Fruit fly (Drosophila melanogaster) whole organism, prepupa: ENCODE measurements around the gene CG10428.
A peak's percentile ranks its signal among the peaks of the same experiment; 100 is the strongest.

ENCODE experiments used
- CG10631 ChIP-seq: fragments of 200-800 bp; sonication (Bioruptor generic); optimal IDR thresholded peaks from 2 replicates; lab custom pipeline; 2016; ENCODE audit warnings: missing biosample characterization, missing genetic modification characterization
- CG11294 ChIP-seq: fragments of 200-800 bp; sonication (Bioruptor generic); IDR thresholded peaks from 2 replicates; pipeline ENCODE4 v1.3.6; 2022; ENCODE audit warnings: missing biosample characterization, missing genetic modification characterization
- CG11762 ChIP-seq: fragments of 200-800 bp; sonication (Bioruptor generic); optimal IDR thresholded peaks from 3 replicates; lab custom pipeline; 2016; ENCODE audit warnings: missing biosample characterization, missing genetic modification characterization; ENCODE audit not compliant: insufficient read depth
- CG11902 ChIP-seq: fragments of 200-800 bp; sonication (Bioruptor generic); optimal IDR thresholded peaks from 3 replicates; lab custom pipeline; 2016; ENCODE audit warnings: missing biosample characterization, missing genetic modification characterization
- CG15336 ChIP-seq: fragments of 200-800 bp; sonication (Bioruptor generic); IDR thresholded peaks from 2 replicates; pipeline ENCODE4 v1.3.6; 2022; ENCODE audit warnings: missing biosample characterization, missing genetic modification characterization
- CG1621 ChIP-seq: fragments of 200-800 bp; sonication (Bioruptor generic); optimal IDR thresholded peaks from 3 replicates; lab custom pipeline; 2018; ENCODE audit warnings: missing biosample characterization, mild to moderate bottlenecking, missing genetic modification characterization
- CG16779 ChIP-seq: fragments of 200-800 bp; sonication (Bioruptor generic); optimal IDR thresholded peaks from 3 replicates; lab custom pipeline; 2017; ENCODE audit warnings: missing biosample characterization, mild to moderate bottlenecking, missing genetic modification characterization
- CG31627 ChIP-seq: fragments of 200-800 bp; sonication (Bioruptor generic); optimal IDR thresholded peaks from 3 replicates; lab custom pipeline; 2016; ENCODE audit warnings: missing biosample characterization, missing genetic modification characterization
- CG3919 ChIP-seq: fragments of 200-800 bp; sonication (Bioruptor generic); optimal IDR thresholded peaks from 3 replicates; lab custom pipeline; 2016; ENCODE audit warnings: missing biosample characterization, missing genetic modification characterization
- CG6163 ChIP-seq: fragments of 200-800 bp; sonication (Bioruptor generic); IDR thresholded peaks from 3 replicates; pipeline ENCODE4 v1.3.6; 2022; ENCODE audit warnings: missing biosample characterization, missing genetic modification characterization
- CG6276 ChIP-seq: fragments of 200-800 bp; sonication (Bioruptor generic); optimal IDR thresholded peaks from 2 replicates; lab custom pipeline; 2017; ENCODE audit warnings: missing biosample characterization, mild to moderate bottlenecking, missing genetic modification characterization
- CG6792 ChIP-seq: fragments of 200-800 bp; sonication (Bioruptor generic); optimal IDR thresholded peaks from 3 replicates; lab custom pipeline; 2016; ENCODE audit warnings: missing biosample characterization, missing genetic modification characterization
- CG8119 ChIP-seq: fragments of 200-800 bp; sonication (Bioruptor generic); IDR thresholded peaks from 3 replicates; pipeline ENCODE4 v1.3.6; 2022; ENCODE audit warnings: missing biosample characterization, missing genetic modification characterization
- CG8632 ChIP-seq: fragments of 200-800 bp; sonication (Bioruptor generic); optimal IDR thresholded peaks from 3 replicates; lab custom pipeline; 2016; ENCODE audit warnings: missing biosample characterization, missing genetic modification characterization
- CG9139 ChIP-seq: fragments of 200-800 bp; sonication (Bioruptor generic); optimal IDR thresholded peaks from 3 replicates; lab custom pipeline; 2017; ENCODE audit warnings: missing biosample characterization, mild to moderate bottlenecking, missing genetic modification characterization
- Eip78C ChIP-seq: fragments of 200-800 bp; sonication (Bioruptor generic); peaks from one replicate; lab custom pipeline; 2016; ENCODE audit warnings: missing biosample characterization, missing genetic modification characterization
- Eip93F ChIP-seq: fragments of 200-800 bp; sonication (Bioruptor generic); optimal IDR thresholded peaks from 2 replicates; lab custom pipeline; 2016; ENCODE audit warnings: missing biosample characterization, mild to moderate bottlenecking, missing genetic modification characterization
- Ets21C ChIP-seq: fragments of 200-800 bp; sonication (Bioruptor generic); optimal IDR thresholded peaks from 3 replicates; lab custom pipeline; 2016; ENCODE audit warnings: missing biosample characterization, missing genetic modification characterization
- Gug ChIP-seq: fragments of 200-800 bp; sonication (Bioruptor generic); IDR thresholded peaks from 2 replicates; pipeline ENCODE4 v1.3.6; 2022; ENCODE audit warnings: missing biosample characterization, missing genetic modification characterization
- Hr38 ChIP-seq: sonication (Bioruptor generic); optimal IDR thresholded peaks from 2 replicates; lab custom pipeline; 2016; ENCODE audit warnings: missing biosample characterization, missing genetic modification characterization
- Hr4 ChIP-seq: fragments of 200-800 bp; sonication (Bioruptor generic); optimal IDR thresholded peaks from 3 replicates; lab custom pipeline; 2016; ENCODE audit warnings: missing biosample characterization, missing genetic modification characterization
- Lpt ChIP-seq: fragments of 200-800 bp; sonication (Bioruptor generic); optimal IDR thresholded peaks from 3 replicates; lab custom pipeline; 2016; ENCODE audit warnings: missing biosample characterization, missing genetic modification characterization
- Smox ChIP-seq: fragments of 200-800 bp; sonication (Bioruptor generic); optimal IDR thresholded peaks from 3 replicates; lab custom pipeline; 2016; ENCODE audit warnings: missing biosample characterization, missing genetic modification characterization
- Sox14 ChIP-seq: fragments of 200-800 bp; sonication (Bioruptor generic); optimal IDR thresholded peaks from 3 replicates; lab custom pipeline; 2016; ENCODE audit warnings: missing biosample characterization, missing genetic modification characterization
- dac ChIP-seq: fragments of 200-800 bp; sonication (Bioruptor generic); optimal IDR thresholded peaks from 2 replicates; lab custom pipeline; 2017; ENCODE audit warnings: missing biosample characterization, mild to moderate bottlenecking, missing genetic modification characterization
- dsx ChIP-seq: fragments of 200-800 bp; optimal IDR thresholded peaks from 3 replicates; lab custom pipeline; 2019; ENCODE audit warnings: missing biosample characterization, mild to moderate bottlenecking, missing genetic modification characterization, moderate library complexity; ENCODE audit not compliant: poor library complexity, severe bottlenecking
- eg ChIP-seq: fragments of 200-800 bp; sonication (Bioruptor generic); IDR thresholded peaks from 3 replicates; pipeline ENCODE4 v1.3.6; 2022; ENCODE audit warnings: missing biosample characterization, missing genetic modification characterization
- esn ChIP-seq: fragments of 200-800 bp; sonication (Bioruptor generic); optimal IDR thresholded peaks from 2 replicates; lab custom pipeline; 2016; ENCODE audit warnings: missing biosample characterization, mild to moderate bottlenecking, missing genetic modification characterization, moderate library complexity
- fd85E ChIP-seq: fragments of 200-800 bp; sonication (Bioruptor generic); optimal IDR thresholded peaks from 3 replicates; lab custom pipeline; 2016; ENCODE audit warnings: missing biosample characterization, missing genetic modification characterization
- fkh ChIP-seq: fragments of 200-800 bp; sonication (Bioruptor generic); optimal IDR thresholded peaks from 3 replicates; lab custom pipeline; 2017; ENCODE audit warnings: missing biosample characterization, mild to moderate bottlenecking, missing genetic modification characterization, moderate library complexity
- net ChIP-seq: fragments of 200-800 bp; sonication (Bioruptor generic); optimal IDR thresholded peaks from 3 replicates; lab custom pipeline; 2016; ENCODE audit warnings: missing biosample characterization, missing genetic modification characterization
- ss ChIP-seq, 2 experiments: fragments of 200-800 bp; sonication (Bioruptor generic); optimal IDR thresholded peaks; 2 replicates in 1 of 2; 3 replicates in 1 of 2; lab custom pipeline; 2017 to 2018; ENCODE audit warnings: mild to moderate bottlenecking in 2 of 2, missing biosample characterization in 2 of 2, missing genetic modification characterization in 2 of 2, moderate library complexity in 1 of 2
- topi ChIP-seq: fragments of 200-800 bp; sonication (Bioruptor generic); optimal IDR thresholded peaks from 3 replicates; lab custom pipeline; 2016; ENCODE audit warnings: missing biosample characterization, missing genetic modification characterization
- vri ChIP-seq: fragments of 200-800 bp; sonication (Bioruptor generic); optimal IDR thresholded peaks from 3 replicates; lab custom pipeline; 2016; ENCODE audit warnings: missing biosample characterization, mild to moderate bottlenecking, missing genetic modification characterization

The CG10428 gene

dm6 chr2L:18927891-18928290 lies 20.8 kb upstream of the CG10428 start:
- TF ChIP-seq CG6792 (GFP tag; lab: Kevin White, UChicago) (no peak), Eip78C (GFP tag; lab: Kevin White, UChicago) (no peak)
- TF ChIP-seq, all 60 proteins: peak for 0

DNA sequence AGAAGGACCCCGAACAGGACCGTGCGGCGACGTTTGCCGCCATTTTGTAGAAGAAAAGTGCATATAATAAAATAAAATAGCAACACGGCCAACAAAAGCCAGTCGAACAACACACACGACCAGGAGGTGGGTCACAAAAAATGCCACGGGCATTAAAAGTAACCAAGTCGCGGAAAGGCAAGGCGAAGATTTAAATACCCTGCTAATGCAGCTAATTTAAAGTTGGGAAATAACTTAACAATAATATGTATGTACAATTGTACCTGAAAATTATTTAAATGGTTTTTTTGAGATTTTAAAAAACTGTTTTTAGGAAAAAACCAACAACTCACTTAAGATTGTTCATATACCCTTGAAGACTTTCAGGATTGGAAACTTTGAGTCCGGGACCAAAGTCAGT lies 19.1 kb upstream of the CG10428 start:
- peak; percentile 26; the same call in 1 of the 3 replicates for TF ChIP-seq CG8119
- no peak for TF ChIP-seq CG8632 (GFP tag; lab: Kevin White, UChicago)
- TF ChIP-seq Eip78C (GFP tag; lab: Kevin White, UChicago), result peak; percentile 46
- TF ChIP-seq, all 60 proteins: peak for 2

DNA sequence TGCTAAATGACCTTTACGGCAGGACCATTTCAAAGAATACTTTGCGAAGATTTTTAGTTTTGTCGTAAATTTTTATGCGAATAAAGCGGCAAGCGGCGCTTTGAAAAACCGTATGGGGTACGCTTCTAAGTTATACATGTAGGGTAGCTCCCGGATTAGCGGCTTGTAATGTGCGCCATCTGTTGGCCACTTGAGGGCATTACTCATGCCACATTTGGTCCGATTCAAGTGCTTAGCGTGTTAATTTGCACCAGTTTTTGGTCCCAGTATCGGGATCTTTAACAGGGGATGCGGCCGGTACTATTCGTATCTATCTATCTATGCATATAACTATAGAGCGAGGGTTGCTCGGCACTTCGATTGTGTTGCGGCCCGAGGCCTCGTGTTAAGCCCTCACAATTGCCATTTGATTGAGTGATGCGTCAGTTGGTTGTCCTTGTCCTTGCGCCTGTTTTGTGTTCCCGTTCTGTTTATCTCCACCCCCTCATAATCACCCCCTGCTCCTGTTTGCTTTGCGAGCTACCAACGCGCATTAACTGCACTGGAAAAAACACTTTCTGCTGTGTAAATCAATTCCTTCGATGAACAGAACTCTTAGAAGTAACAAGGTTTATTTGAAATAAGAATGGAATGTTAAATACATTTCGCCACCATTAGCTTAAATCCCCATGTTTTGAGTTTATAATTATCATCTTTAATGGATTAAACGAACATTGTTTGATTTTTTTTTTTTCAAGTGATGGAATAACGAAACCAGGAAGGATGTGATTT lies 18.1 kb upstream of the CG10428 start:
- TF ChIP-seq vri (GFP tag; lab: Kevin White, UChicago) (no peak), CG8632 (GFP tag; lab: Kevin White, UChicago) (no peak), Sox14 (GFP tag; lab: Kevin White, UChicago) (no peak), Eip78C (GFP tag; lab: Kevin White, UChicago) (peak; percentile 33), esn (no peak), Eip93F (GFP tag; lab: Kevin White, UChicago) (no peak)

dm6 chr2L:18933867-18934266 lies 14.8 kb upstream of the CG10428 start:
- TF ChIP-seq ss (GFP tag; optimal IDR thresholded peaks at IDR 0.05; lab: Kevin White, UChicago) (no peak), CG11902 (GFP tag; lab: Kevin White, UChicago) (no peak), Eip78C (GFP tag; lab: Kevin White, UChicago) (no peak), CG9139 (GFP tag; lab: Kevin White, UChicago) (no peak)

dm6 chr2L:18934588-18934987 lies 14.1 kb upstream of the CG10428 start:
- TF ChIP-seq CG11762 (GFP tag; lab: Kevin White, UChicago) (no peak), CG6276 (GFP tag; lab: Kevin White, UChicago) (no peak), Gug (GFP tag; lab: Robert Waterston, UW) (no peak), Hr4 (GFP tag; lab: Kevin White, UChicago) (no peak), Lpt (GFP tag; lab: Kevin White, UChicago) (no peak), net (no peak), CG15336 (GFP tag; lab: Robert Waterston, UW) (no peak), Hr38 (GFP tag; lab: Kevin White, UChicago) (no peak), fkh (GFP tag; lab: Kevin White, UChicago) (no peak), Smox (GFP tag; lab: Kevin White, UChicago) (no peak)

dm6 chr2L:18936056-18936455 lies 12.6 kb upstream of the CG10428 start:
- TF ChIP-seq CG10631 (GFP tag; lab: Kevin White, UChicago) (no peak), eg (GFP tag; lab: Robert Waterston, UW) (no peak), esn (peak; percentile 8), Eip93F (GFP tag; lab: Kevin White, UChicago) (no peak), fd85E (GFP tag; lab: Kevin White, UChicago) (no peak), Lpt (GFP tag; lab: Kevin White, UChicago) (no peak), CG8119 (no peak), CG11902 (GFP tag; lab: Kevin White, UChicago) (no peak), dsx (no peak), CG6163 (GFP tag; lab: Robert Waterston, UW) (peak; percentile 49; the same call in 1 of the 3 replicates), net (no peak), Sox14 (GFP tag; lab: Kevin White, UChicago) (no peak), CG1621 (tag; lab: Kevin White, UChicago) (peak; percentile 99), CG6792 (GFP tag; lab: Kevin White, UChicago) (no peak), dac (GFP tag; lab: Kevin White, UChicago) (no peak), Ets21C (no peak), Gug (GFP tag; lab: Robert Waterston, UW) (no peak), Eip78C (GFP tag; lab: Kevin White, UChicago) (no peak), CG16779 (no peak), topi (GFP tag; lab: Kevin White, UChicago) (no peak), CG3919 (GFP tag; lab: Kevin White, UChicago) (no peak), CG11294 (GFP tag; lab: Robert Waterston, UW) (no peak), CG31627 (no peak)
